Worm (Caenorhabditis elegans) whole organism, late embryonic: ENCODE data around the gene irld-4.

Source experiments
- C08G9.2 ChIP-seq: sonication (generic microtip); optimal IDR thresholded peaks from 2 replicates; lab custom pipeline; 2016; ENCODE audit warnings: mild to moderate bottlenecking, missing genetic modification characterization, moderate library complexity, missing compliant biosample characterization
- F13H6.1 ChIP-seq: sonication (generic microtip); optimal IDR thresholded peaks from 2 replicates; lab custom pipeline; 2016; ENCODE audit warnings: missing genetic modification characterization, missing compliant biosample characterization
- ahr-1 ChIP-seq: sonication (generic microtip); optimal IDR thresholded peaks from 2 replicates; lab custom pipeline; 2016; ENCODE audit warnings: missing genetic modification characterization, missing compliant biosample characterization
- ama-1 ChIP-seq: fragments of 150-350 bp; optimal IDR thresholded peaks from 2 replicates; lab custom pipeline; 2014
- ceh-18 ChIP-seq: sonication (generic microtip); optimal IDR thresholded peaks from 2 replicates; lab custom pipeline; 2016; ENCODE audit warnings: missing genetic modification characterization, missing compliant biosample characterization
- ceh-19 ChIP-seq: fragments of 200-800 bp; sonication (Bioruptor generic); optimal IDR thresholded peaks from 2 replicates; lab custom pipeline; 2018; ENCODE audit warnings: mild to moderate bottlenecking, missing genetic modification characterization, missing compliant biosample characterization
- ceh-2 ChIP-seq: sonication (generic microtip); optimal IDR thresholded peaks from 2 replicates; lab custom pipeline; 2016; ENCODE audit warnings: missing genotype, missing genetic modification characterization, missing compliant biosample characterization
- ceh-24 ChIP-seq: sonication (generic microtip); optimal IDR thresholded peaks from 2 replicates; lab custom pipeline; 2016; ENCODE audit warnings: mild to moderate bottlenecking, missing genetic modification characterization, missing compliant biosample characterization
- ceh-34 ChIP-seq: sonication (generic microtip); optimal IDR thresholded peaks from 2 replicates; lab custom pipeline; 2016; ENCODE audit warnings: mild to moderate bottlenecking, missing genetic modification characterization, missing compliant biosample characterization
- ceh-48 ChIP-seq: sonication (generic microtip); optimal IDR thresholded peaks from 2 replicates; lab custom pipeline; 2016; ENCODE audit warnings: missing genetic modification characterization, inconsistent platforms, missing compliant biosample characterization
- ceh-9 ChIP-seq: sonication (generic microtip); optimal IDR thresholded peaks from 2 replicates; lab custom pipeline; 2016; ENCODE audit warnings: mild to moderate bottlenecking, missing genetic modification characterization, inconsistent platforms, missing compliant biosample characterization
- che-1 ChIP-seq: sonication (generic microtip); optimal IDR thresholded peaks from 2 replicates; lab custom pipeline; 2016; ENCODE audit warnings: mild to moderate bottlenecking, missing genetic modification characterization, missing compliant biosample characterization
- ets-4 ChIP-seq: sonication (generic microtip); optimal IDR thresholded peaks from 2 replicates; lab custom pipeline; 2016; ENCODE audit warnings: missing genetic modification characterization, missing compliant biosample characterization
- eyg-1 ChIP-seq: sonication (generic microtip); optimal IDR thresholded peaks from 2 replicates; lab custom pipeline; 2016; ENCODE audit warnings: missing genotype, missing genetic modification characterization, missing compliant biosample characterization
- fkh-6 ChIP-seq: sonication (generic microtip); optimal IDR thresholded peaks from 2 replicates; lab custom pipeline; 2016; ENCODE audit warnings: missing genetic modification characterization, missing compliant biosample characterization
- hlh-15 ChIP-seq: sonication (generic microtip); optimal IDR thresholded peaks from 2 replicates; lab custom pipeline; 2016; ENCODE audit warnings: missing genetic modification characterization, missing compliant biosample characterization
- hlh-8 ChIP-seq: sonication (generic microtip); optimal IDR thresholded peaks from 2 replicates; lab custom pipeline; 2016; ENCODE audit warnings: missing genotype, missing genetic modification characterization, missing compliant biosample characterization
- lim-6 ChIP-seq: sonication (generic microtip); optimal IDR thresholded peaks from 2 replicates; lab custom pipeline; 2016; ENCODE audit warnings: missing genetic modification characterization, missing compliant biosample characterization
- mec-3 ChIP-seq: sonication (generic microtip); optimal IDR thresholded peaks from 2 replicates; lab custom pipeline; 2016; ENCODE audit warnings: borderline replicate concordance, missing genetic modification characterization, missing compliant biosample characterization
- nfya-1 ChIP-seq: sonication (generic microtip); optimal IDR thresholded peaks from 2 replicates; lab custom pipeline; 2017; ENCODE audit warnings: missing genetic modification characterization, mild to moderate bottlenecking, missing compliant biosample characterization, antibody characterized with exemption, moderate library complexity
- nhr-232 ChIP-seq: sonication (generic microtip); optimal IDR thresholded peaks from 2 replicates; lab custom pipeline; 2016; ENCODE audit warnings: missing genetic modification characterization, missing compliant biosample characterization
- pat-9 ChIP-seq: fragments of 200-800 bp; sonication (Bioruptor generic); optimal IDR thresholded peaks from 2 replicates; lab custom pipeline; 2018; ENCODE audit warnings: mild to moderate bottlenecking, missing genetic modification characterization, moderate library complexity, missing compliant biosample characterization
- pqm-1 ChIP-seq: sonication (generic microtip); optimal IDR thresholded peaks from 2 replicates; lab custom pipeline; 2016; ENCODE audit warnings: missing genetic modification characterization, missing compliant biosample characterization
- ref-2 ChIP-seq: sonication (generic microtip); optimal IDR thresholded peaks from 2 replicates; lab custom pipeline; 2016; ENCODE audit warnings: missing genetic modification characterization, missing compliant biosample characterization
- sdc-2 ChIP-seq: sonication (generic microtip); optimal IDR thresholded peaks from 2 replicates; lab custom pipeline; 2016; ENCODE audit warnings: missing genotype, missing genetic modification characterization, missing compliant biosample characterization
- sox-2 ChIP-seq: fragments of 200-800 bp; sonication (Bioruptor generic); IDR thresholded peaks from 2 replicates; pipeline ENCODE4 v1.3.6; 2022; ENCODE audit warnings: missing genetic modification reagents, missing genetic modification characterization, missing compliant biosample characterization
- sox-4 ChIP-seq: sonication (generic microtip); optimal IDR thresholded peaks from 2 replicates; lab custom pipeline; 2017; ENCODE audit warnings: mild to moderate bottlenecking, missing genetic modification characterization, inconsistent platforms, missing compliant biosample characterization
- tbx-7 ChIP-seq: sonication (generic microtip); optimal IDR thresholded peaks from 2 replicates; lab custom pipeline; 2016; ENCODE audit warnings: missing genotype, missing genetic modification characterization, missing compliant biosample characterization
- unc-3 ChIP-seq, 2 experiments: fragments of 200-800 bp in 1 of 2; sonication (Bioruptor generic) in 1 of 2; sonication (generic microtip) in 1 of 2; conservative IDR thresholded peaks in 1 of 2; optimal IDR thresholded peaks in 1 of 2; 2 replicates each; pipeline versions ENCODE4 v1.3.6 to Lab custom; 2016 to 2022; ENCODE audit warnings: missing compliant biosample characterization in 2 of 2, missing genetic modification characterization in 2 of 2, missing genetic modification reagents in 1 of 2
- unc-42 ChIP-seq: sonication (generic microtip); optimal IDR thresholded peaks from 2 replicates; lab custom pipeline; 2016; ENCODE audit warnings: missing genotype, missing genetic modification characterization, missing compliant biosample characterization
- unc-55 ChIP-seq: sonication (generic microtip); optimal IDR thresholded peaks from 2 replicates; lab custom pipeline; 2017; ENCODE audit warnings: missing biosample characterization, missing genetic modification reagents, missing genetic modification characterization

irld-4 gene

ce11 chrIV:14656573-14657129 is 23.8 kb downstream of the irld-4 start, which contains the start of gene Y57G11C.33:
TSS of gene Y57G11C.33 (plus strand) at chrIV:14657079.
- TF ChIP-seq nfya-1, result peak; percentile 35
- TF ChIP-seq pqm-1 (tag; lab: Kevin White, UChicago), result no peak

ce11 chrIV:14658054-14658631 is 25.2 kb downstream of the irld-4 start, which contains the start of gene anoh-2:
TSS of gene anoh-2 (plus strand) at chrIV:14658308.
- no peak for TF ChIP-seq sox-2 (GFP tag; lab: Robert Waterston, UW)
- no peak for TF ChIP-seq ets-4 (tag; lab: Kevin White, UChicago)
- no peak for TF ChIP-seq pat-9 (tag; lab: Kevin White, UChicago)
- TF ChIP-seq ahr-1, result no peak
- TF ChIP-seq ceh-19 (GFP tag; lab: Kevin White, UChicago), result no peak
- TF ChIP-seq sox-4, result no peak
- no peak for TF ChIP-seq ceh-9
- no peak for TF ChIP-seq unc-42 (tag; lab: Kevin White, UChicago)
- TF ChIP-seq ceh-24, result no peak
- no peak for TF ChIP-seq ref-2
- no peak for TF ChIP-seq F13H6.1
- no peak for TF ChIP-seq C08G9.2 (tag; lab: Kevin White, UChicago)
- no peak for TF ChIP-seq lim-6 (tag; lab: Kevin White, UChicago)
- no peak for TF ChIP-seq ceh-34 (tag; lab: Kevin White, UChicago)
- TF ChIP-seq ceh-48, result no peak

ce11 chrIV:14658927-14659326 is 26.0 kb downstream of the irld-4 start:
- TF ChIP-seq ahr-1, result no peak
- no peak for TF ChIP-seq sox-2 (GFP tag; lab: Robert Waterston, UW)
- no peak for TF ChIP-seq unc-3 (GFP tag; conservative IDR thresholded peaks at IDR 0.05; lab: Robert Waterston, UW)
- TF ChIP-seq unc-3 (tag; optimal IDR thresholded peaks at IDR 0.05; lab: Kevin White, UChicago), result no peak
- TF ChIP-seq fkh-6 (tag; lab: Kevin White, UChicago), result no peak
- no peak for TF ChIP-seq nhr-232
- no peak for TF ChIP-seq hlh-15 (tag; lab: Kevin White, UChicago)
- no peak for TF ChIP-seq ceh-18 (tag; lab: Kevin White, UChicago)
- no peak for TF ChIP-seq hlh-8 (tag; lab: Kevin White, UChicago)
- TF ChIP-seq eyg-1, result no peak
- no peak for TF ChIP-seq ceh-2
- no peak for TF ChIP-seq sdc-2 (tag; lab: Kevin White, UChicago)

ce11 chrIV:14661370-14661769 is 28.5 kb downstream of the irld-4 start:
- TF ChIP-seq unc-42 (tag; lab: Kevin White, UChicago) (peak; percentile 2), mec-3 (tag; lab: Kevin White, UChicago) (no peak), che-1 (tag; lab: Kevin White, UChicago) (no peak), ceh-2 (no peak), pqm-1 (tag; lab: Kevin White, UChicago) (no peak), ceh-9 (no peak), C08G9.2 (tag; lab: Kevin White, UChicago) (no peak)

- TF ChIP-seq tbx-7 (tag; lab: Kevin White, UChicago) (no peak), ama-1 (lab: Kevin White, UChicago) (no peak), sox-2 (GFP tag; lab: Robert Waterston, UW) (no peak), sdc-2 (tag; lab: Kevin White, UChicago) (no peak), unc-55 (GFP tag; lab: Kevin White, UChicago) (no peak), hlh-15 (tag; lab: Kevin White, UChicago) (no peak)
Observed at ce11 chrIV:14675789-14676188, 42.9 kb downstream of the irld-4 start.
